Worm (Caenorhabditis elegans) whole organism, late embryonic: ENCODE data around the gene F26A1.19.

ENCODE experiments used
- madf-2 ChIP-seq: sonication (generic microtip); optimal IDR thresholded peaks from 2 replicates; lab custom pipeline; 2017; ENCODE audit warnings: missing genetic modification characterization, missing compliant biosample characterization
- pha-4 ChIP-seq: fragments of 150-350 bp; optimal IDR thresholded peaks from 2 replicates; lab custom pipeline; 2018; ENCODE audit warnings: missing biosample characterization, missing genetic modification reagents, missing genetic modification characterization
- rnt-1 ChIP-seq: sonication (generic microtip); optimal IDR thresholded peaks from 2 replicates; lab custom pipeline; 2016; ENCODE audit warnings: missing genetic modification characterization, missing compliant biosample characterization

ce11 chrIII:4837429-4837828, at the start of gene F26A1.19, which contains the start of gene acbp-7:
- no peak for TF ChIP-seq pha-4
- no peak for TF ChIP-seq madf-2
- no peak for TF ChIP-seq rnt-1 (tag; lab: Kevin White, UChicago)
